Worm (Caenorhabditis elegans): ENCODE measurements around the gene R10D12.8.

The R10D12.8 gene

ce11 chrV:13953191-13953590 lies at the start of gene R10D12.8:
R10D12.8 (minus strand) TSS chrV:13953291.
- TF ChIP-seq ttx-3 (tag; optimal IDR thresholded peaks at IDR 0.05), result no peak
- TF ChIP-seq ceh-24 (tag; optimal IDR thresholded peaks at IDR 0.05), result no peak
- TF ChIP-seq unc-55 (GFP tag; optimal IDR thresholded peaks at IDR 0.05), result no peak
- no peak for TF ChIP-seq hlh-15 (tag; optimal IDR thresholded peaks at IDR 0.05)
- TF ChIP-seq fkh-10 (GFP tag; optimal IDR thresholded peaks at IDR 0.05), result no peak
- no peak for TF ChIP-seq hlh-8 (tag; optimal IDR thresholded peaks at IDR 0.05)
- no peak for TF ChIP-seq rnt-1 (tag; optimal IDR thresholded peaks at IDR 0.05)
- no peak for TF ChIP-seq lin-11 (tag; optimal IDR thresholded peaks at IDR 0.05)
- TF ChIP-seq K09A11.1 (tag; optimal IDR thresholded peaks at IDR 0.05; ENCODE audit: insufficient read depth), result no peak
- TF ChIP-seq unc-42 (tag; optimal IDR thresholded peaks at IDR 0.05), result no peak
- TF ChIP-seq F13H6.1 (tag; optimal IDR thresholded peaks at IDR 0.05), result no peak
- TF ChIP-seq dmd-4 (tag; optimal IDR thresholded peaks at IDR 0.05; ENCODE audit: borderline replicate concordance), result no peak
- TF ChIP-seq nfya-1 (tag; optimal IDR thresholded peaks at IDR 0.05), result no peak

DNA sequence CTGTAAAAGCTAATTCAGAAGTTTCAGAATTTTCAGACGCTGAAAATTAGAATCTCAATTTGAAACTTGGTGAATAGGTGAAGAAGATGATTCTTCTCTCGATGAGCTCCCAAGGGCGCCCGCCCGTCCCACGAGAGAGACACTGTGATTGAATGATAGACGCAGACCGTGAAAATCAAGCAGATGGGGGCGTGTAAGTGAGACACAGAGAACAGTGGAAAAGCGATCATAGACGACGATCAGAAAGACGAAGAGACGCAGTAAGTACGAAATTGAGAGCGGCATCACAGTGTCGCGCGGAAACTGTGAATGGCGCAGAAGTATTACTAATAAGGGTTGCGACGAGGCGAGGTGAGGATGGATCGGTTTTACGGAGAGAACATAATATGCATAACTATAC lies 49.3 kb upstream of the R10D12.8 start:
- TF ChIP-seq unc-55 (GFP tag; optimal IDR thresholded peaks at IDR 0.05) (peak; percentile 3), nfya-1 (tag; optimal IDR thresholded peaks at IDR 0.05) (peak; percentile 11), tbx-2 (tag; optimal IDR thresholded peaks at IDR 0.05) (peak; percentile 44), rnt-1 (tag; optimal IDR thresholded peaks at IDR 0.05) (peak; percentile 22), unc-3 (GFP tag; conservative IDR thresholded peaks at IDR 0.05) (no peak), unc-3 (tag; optimal IDR thresholded peaks at IDR 0.05) (no peak), che-1 (tag; optimal IDR thresholded peaks at IDR 0.05) (no peak), ceh-18 (tag; optimal IDR thresholded peaks at IDR 0.05) (peak; percentile 28), lin-11 (tag; optimal IDR thresholded peaks at IDR 0.05) (no peak), ceh-31 (tag; optimal IDR thresholded peaks at IDR 0.05) (peak; percentile 24), ceh-34 (tag; optimal IDR thresholded peaks at IDR 0.05) (peak; percentile 50), C08G9.2 (tag; optimal IDR thresholded peaks at IDR 0.05) (peak; percentile 39)

- TF ChIP-seq ceh-22 (tag; optimal IDR thresholded peaks at IDR 0.05) (no peak), C08G9.2 (tag; optimal IDR thresholded peaks at IDR 0.05) (no peak), npax-4 (tag; optimal IDR thresholded peaks at IDR 0.05) (no peak), ttx-3 (tag; optimal IDR thresholded peaks at IDR 0.05) (no peak), ahr-1 (tag; optimal IDR thresholded peaks at IDR 0.05) (no peak), fax-1 (tag; optimal IDR thresholded peaks at IDR 0.05) (no peak), unc-86 (tag; optimal IDR thresholded peaks at IDR 0.05) (no peak), pag-3 (tag; optimal IDR thresholded peaks at IDR 0.05; ENCODE audit: borderline replicate concordance) (no peak), ceh-31 (tag; optimal IDR thresholded peaks at IDR 0.05) (no peak)
Observed at ce11 chrV:14001929-14002328, 48.8 kb upstream of the R10D12.8 start.

- TF ChIP-seq hlh-13 (GFP tag; optimal IDR thresholded peaks at IDR 0.05), result no peak
- no peak for TF ChIP-seq nhr-232 (tag; optimal IDR thresholded peaks at IDR 0.05)
- TF ChIP-seq nhr-11 (tag; optimal IDR thresholded peaks at IDR 0.05), result no peak
- no peak for TF ChIP-seq C38D4.7 (GFP tag; optimal IDR thresholded peaks at IDR 0.05)
- no peak for TF ChIP-seq ceh-22 (tag; optimal IDR thresholded peaks at IDR 0.05)
- TF ChIP-seq npax-4 (tag; optimal IDR thresholded peaks at IDR 0.05), result no peak
- TF ChIP-seq syd-9 (tag; optimal IDR thresholded peaks at IDR 0.05), result no peak
- no peak for TF ChIP-seq ceh-45 (GFP tag; IDR thresholded peaks at IDR 0.05)
- TF ChIP-seq sox-2 (GFP tag; IDR thresholded peaks at IDR 0.05), result no peak
- no peak for TF ChIP-seq pha-4 (tag; optimal IDR thresholded peaks at IDR 0.05)
Observed at ce11 chrV:13993478-13993877, 40.4 kb upstream of the R10D12.8 start.

DNA sequence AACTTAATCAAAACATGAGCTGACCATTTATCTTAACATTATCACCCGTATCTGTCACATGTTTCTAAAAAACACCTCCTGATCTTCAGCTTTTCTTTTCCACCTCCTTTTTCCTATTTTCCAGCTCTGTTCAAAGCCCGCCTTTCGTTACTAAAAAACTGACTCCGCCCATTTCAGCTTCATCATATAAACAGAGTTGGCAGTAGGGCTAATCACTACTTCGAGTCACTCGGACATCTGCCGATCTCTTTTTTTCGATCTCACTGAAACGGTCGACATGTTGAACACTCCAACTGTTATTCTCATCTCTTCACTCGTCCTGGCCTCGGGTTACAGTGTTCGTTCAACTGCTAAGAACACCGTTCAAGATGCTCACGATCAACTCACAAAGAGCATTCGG lies 39.4 kb upstream of the R10D12.8 start, which contains the start of gene droe-4:
Gene droe-4, plus strand, starts transcription at position 172 of the 400 bp plus-strand sequence.
- TF ChIP-seq ceh-19 (GFP tag; optimal IDR thresholded peaks at IDR 0.05), result no peak
- no peak for TF ChIP-seq ceh-18 (tag; optimal IDR thresholded peaks at IDR 0.05)
- no peak for TF ChIP-seq zip-5 (tag; optimal IDR thresholded peaks at IDR 0.05)
- no peak for TF ChIP-seq gmeb-2 (tag; optimal IDR thresholded peaks at IDR 0.05)
- TF ChIP-seq nhr-11 (tag; optimal IDR thresholded peaks at IDR 0.05), result no peak
- no peak for TF ChIP-seq F13H6.1 (tag; optimal IDR thresholded peaks at IDR 0.05)
